Worm (Caenorhabditis elegans) whole organism, early embryonic: ENCODE data around the gene fbxb-13.
"Not testable (repeated sequence)": the region's sequence is repeated elsewhere in the genome, so short reads cannot be mapped to it uniquely, and the experiment has no call there.

Experiments
- B0310.2 ChIP-seq: sonication (generic microtip); optimal IDR thresholded peaks from 2 replicates; lab custom pipeline; 2016; ENCODE audit warnings: mild to moderate bottlenecking, missing genetic modification characterization, missing compliant biosample characterization
- F13C5.2 ChIP-seq: sonication (generic microtip); optimal IDR thresholded peaks from 2 replicates; lab custom pipeline; 2017; ENCODE audit warnings: mild to moderate bottlenecking, missing genetic modification characterization, inconsistent platforms, missing compliant biosample characterization
- aly-1 ChIP-seq: sonication (generic microtip); optimal IDR thresholded peaks from 2 replicates; lab custom pipeline; 2016; ENCODE audit warnings: missing genetic modification characterization, missing compliant biosample characterization
- ama-1 ChIP-seq: fragments of 150-350 bp; optimal IDR thresholded peaks from 2 replicates; lab custom pipeline; 2014
- ceh-13 ChIP-seq: fragments of 200-800 bp; sonication (Bioruptor generic); optimal IDR thresholded peaks from 2 replicates; lab custom pipeline; 2018; ENCODE audit warnings: mild to moderate bottlenecking, missing genetic modification characterization, missing compliant biosample characterization
- ceh-36 ChIP-seq: sonication (generic microtip); optimal IDR thresholded peaks from 2 replicates; lab custom pipeline; 2016; ENCODE audit warnings: missing genetic modification characterization, inconsistent platforms, missing compliant biosample characterization
- ets-7 ChIP-seq: sonication (generic microtip); optimal IDR thresholded peaks from 2 replicates; lab custom pipeline; 2016; ENCODE audit warnings: missing genotype, missing genetic modification characterization, missing compliant biosample characterization
- flt-1 ChIP-seq: fragments of 200-800 bp; sonication (Bioruptor generic); IDR thresholded peaks from 2 replicates; pipeline ENCODE4 v1.3.6; 2022; ENCODE audit warnings: missing genetic modification characterization, missing compliant biosample characterization
- hmbx-1 ChIP-seq: sonication (generic microtip); optimal IDR thresholded peaks from 2 replicates; lab custom pipeline; 2016; ENCODE audit warnings: mild to moderate bottlenecking, missing genetic modification characterization, missing compliant biosample characterization
- hmg-4 ChIP-seq: fragments of 200-800 bp; sonication (Bioruptor generic); optimal IDR thresholded peaks from 2 replicates; lab custom pipeline; 2018; ENCODE audit warnings: mild to moderate bottlenecking, missing genetic modification characterization, missing compliant biosample characterization
- hnd-1 ChIP-seq: sonication (generic microtip); optimal IDR thresholded peaks from 2 replicates; lab custom pipeline; 2016; ENCODE audit warnings: missing genetic modification characterization, missing compliant biosample characterization
- pes-1 ChIP-seq: fragments of 200-800 bp; sonication (Bioruptor generic); IDR thresholded peaks from 2 replicates; pipeline ENCODE4 v1.3.6; 2022; ENCODE audit warnings: missing genetic modification reagents, missing genetic modification characterization, missing compliant biosample characterization
- scrt-1 ChIP-seq: fragments of 200-800 bp; sonication (Bioruptor generic); IDR thresholded peaks from 2 replicates; pipeline ENCODE4 v1.3.6; 2022; ENCODE audit warnings: missing genetic modification characterization, missing compliant biosample characterization
- sea-1 ChIP-seq: fragments of 200-800 bp; sonication (Bioruptor generic); conservative IDR thresholded peaks from 2 replicates; pipeline ENCODE4 v1.3.6; 2022; ENCODE audit warnings: missing genetic modification characterization, missing compliant biosample characterization
- tbx-11 ChIP-seq: fragments of 200-800 bp; sonication (Bioruptor generic); IDR thresholded peaks from 2 replicates; pipeline ENCODE4 v1.3.6; 2022; ENCODE audit warnings: missing genetic modification characterization, missing compliant biosample characterization
- tbx-37 ChIP-seq: fragments of 200-800 bp; sonication (Bioruptor generic); conservative IDR thresholded peaks from 2 replicates; pipeline ENCODE4 v1.3.6; 2022; ENCODE audit warnings: missing genetic modification reagents, missing genetic modification characterization, missing compliant biosample characterization
- tra-4 ChIP-seq: sonication (generic microtip); optimal IDR thresholded peaks from 2 replicates; lab custom pipeline; 2017; ENCODE audit warnings: missing genetic modification characterization, missing compliant biosample characterization

Gene fbxb-13

DNA sequence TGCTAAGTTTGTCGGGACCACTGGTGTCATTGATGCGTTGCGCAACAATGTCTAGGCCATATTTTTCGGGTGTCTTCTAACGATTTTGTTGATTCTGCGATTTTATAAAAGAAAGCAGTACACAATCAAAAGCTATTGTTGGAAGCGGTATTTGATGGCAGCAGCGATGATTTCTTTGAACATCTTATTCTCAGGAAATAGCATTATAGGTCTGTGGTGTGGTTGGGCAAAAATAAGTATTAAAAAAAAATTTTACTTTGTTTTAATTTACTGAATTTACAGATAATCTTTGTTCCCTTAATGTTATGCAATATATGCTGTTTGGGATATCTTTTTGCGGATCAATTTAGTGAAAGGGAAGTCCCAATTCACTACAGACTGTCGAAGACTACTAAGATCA is 31.0 kb upstream of the fbxb-13 start, which contains the start of gene F36H5.10:
Gene F36H5.10 (plus strand): TSS at position 301 of the 400 bp plus-strand sequence.
- no peak for TF ChIP-seq pes-1 (GFP tag; lab: Robert Waterston, UW)

DNA sequence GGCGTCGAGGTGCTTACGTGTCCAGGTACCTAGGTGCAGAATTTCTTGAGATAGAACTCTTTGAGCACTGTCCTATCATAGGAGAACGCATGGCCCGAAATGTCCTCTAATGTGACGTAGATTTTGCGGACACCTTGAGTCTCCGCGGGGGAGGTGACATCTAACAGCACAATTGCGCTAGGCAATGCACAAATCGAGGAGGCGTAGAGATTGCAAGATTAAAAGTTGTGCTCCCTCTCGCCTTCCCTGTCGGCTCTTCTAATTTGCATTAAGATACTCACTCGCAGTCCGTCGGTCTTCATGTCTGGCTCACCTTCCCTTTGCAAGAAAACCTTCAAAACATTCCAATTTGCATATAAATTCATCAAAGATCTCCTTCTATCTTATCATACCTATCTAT is 28.5 kb upstream of the fbxb-13 start, which contains the start of gene F36H5.18:
Gene F36H5.18 (plus strand): TSS at position 301 of the 400 bp plus-strand sequence.
- TF ChIP-seq scrt-1 (GFP tag; lab: Robert Waterston, UW): no peak
- no peak for TF ChIP-seq tbx-11

DNA sequence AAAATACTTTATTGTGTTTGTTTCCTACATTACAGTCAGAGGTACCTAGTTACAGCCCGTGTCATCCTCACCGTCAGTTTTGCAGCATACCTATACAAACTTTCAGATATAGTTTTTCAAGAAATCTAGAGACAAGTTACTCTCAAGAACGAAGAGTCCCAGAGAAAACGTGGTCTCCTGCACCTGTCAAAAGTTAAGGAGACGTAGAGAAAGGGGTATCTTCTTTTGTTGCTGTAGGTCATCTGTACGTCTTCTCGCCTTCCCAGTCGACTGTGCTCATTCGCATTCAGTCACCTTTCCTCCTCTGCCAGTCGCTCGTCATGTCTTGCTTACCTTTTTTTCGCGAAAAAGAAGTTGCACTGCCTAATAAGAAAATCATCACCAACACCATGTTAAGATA is 26.5 kb upstream of the fbxb-13 start, which contains the start of gene F36H5.4:
Gene F36H5.4 (plus strand): TSS at position 301 of the 400 bp plus-strand sequence.
- TF ChIP-seq tbx-37 (GFP tag; lab: Robert Waterston, UW): no peak
- TF ChIP-seq B0310.2 (tag; lab: Kevin White, UChicago): no peak
- TF ChIP-seq flt-1 (GFP tag; lab: Robert Waterston, UW): no peak
- no peak for TF ChIP-seq tbx-11

DNA sequence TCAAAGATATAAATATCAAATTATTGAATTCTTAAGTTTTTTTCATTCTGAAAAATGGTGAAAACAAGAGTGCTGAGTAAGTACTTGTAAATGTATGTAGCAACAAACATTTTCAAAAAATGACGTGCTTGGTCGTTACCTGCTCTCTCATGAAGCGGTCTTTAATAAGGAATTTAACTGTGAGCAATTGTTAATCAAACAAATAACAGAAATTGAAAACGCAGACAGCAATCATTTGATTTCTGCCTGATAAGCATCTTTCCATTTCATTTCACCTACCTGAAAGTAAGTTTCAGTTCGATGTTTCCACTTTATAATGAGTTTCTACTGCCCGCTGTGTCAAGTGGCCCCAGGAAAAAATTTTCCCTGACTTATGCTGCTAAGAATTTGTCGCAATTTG is 25.0 kb upstream of the fbxb-13 start, which contains the start of gene math-28:
Gene math-28 (plus strand): TSS at position 301 of the 400 bp plus-strand sequence.
- TF ChIP-seq sea-1 (GFP tag; lab: Robert Waterston, UW): no peak

DNA sequence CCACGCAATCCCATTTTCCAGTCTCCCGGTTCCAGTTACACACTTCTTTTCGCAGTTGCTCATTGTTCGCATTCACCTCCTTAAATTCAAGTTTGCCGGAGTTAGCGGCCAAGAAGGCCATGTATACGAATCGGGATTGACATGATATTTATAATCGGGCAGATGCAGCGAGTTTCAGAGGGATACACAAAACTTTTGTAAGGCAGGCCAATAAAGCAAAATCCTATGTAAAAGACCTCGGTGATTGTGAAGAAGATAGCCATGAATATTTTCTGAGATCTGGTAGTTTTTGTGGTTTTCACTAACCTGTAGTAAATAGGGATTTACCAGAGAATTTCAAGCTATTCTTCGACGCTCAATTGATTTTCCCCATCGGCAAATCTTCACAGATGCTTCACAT is 21.4 kb upstream of the fbxb-13 start:
- no peak for TF ChIP-seq pes-1 (GFP tag; lab: Robert Waterston, UW)
- no peak for TF ChIP-seq flt-1 (GFP tag; lab: Robert Waterston, UW)
- TF ChIP-seq tra-4 (tag; lab: Kevin White, UChicago): no peak
- TF ChIP-seq sea-1 (GFP tag; lab: Robert Waterston, UW): no peak
- TF ChIP-seq tbx-37 (GFP tag; lab: Robert Waterston, UW): no peak
- no peak for TF ChIP-seq ceh-13 (GFP tag; lab: Kevin White, UChicago)

DNA sequence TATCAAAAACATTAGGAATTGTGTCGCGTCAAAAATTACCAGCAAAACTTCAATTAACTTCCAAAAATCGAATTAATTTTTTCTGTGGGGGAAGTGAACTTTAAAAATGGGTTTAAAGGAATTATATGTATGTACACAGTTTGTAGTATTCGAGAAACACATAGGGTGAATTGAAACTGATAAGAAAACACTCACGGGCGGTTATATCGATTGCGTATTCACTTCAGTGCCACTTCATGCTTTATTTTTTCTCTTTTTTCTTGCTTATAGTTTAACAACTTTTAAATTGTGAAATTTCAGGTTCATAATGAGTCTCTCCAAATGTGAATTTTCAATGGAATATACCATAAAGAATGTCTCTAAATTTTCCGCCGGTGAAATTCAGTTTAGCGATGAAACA is 16.7 kb upstream of the fbxb-13 start, which contains the start of gene math-26:
Gene math-26 (plus strand): TSS at position 301 of the 400 bp plus-strand sequence.
- TF ChIP-seq tra-4 (tag; lab: Kevin White, UChicago); aly-1; flt-1 (GFP tag; lab: Robert Waterston, UW): not testable (repeated sequence)

DNA sequence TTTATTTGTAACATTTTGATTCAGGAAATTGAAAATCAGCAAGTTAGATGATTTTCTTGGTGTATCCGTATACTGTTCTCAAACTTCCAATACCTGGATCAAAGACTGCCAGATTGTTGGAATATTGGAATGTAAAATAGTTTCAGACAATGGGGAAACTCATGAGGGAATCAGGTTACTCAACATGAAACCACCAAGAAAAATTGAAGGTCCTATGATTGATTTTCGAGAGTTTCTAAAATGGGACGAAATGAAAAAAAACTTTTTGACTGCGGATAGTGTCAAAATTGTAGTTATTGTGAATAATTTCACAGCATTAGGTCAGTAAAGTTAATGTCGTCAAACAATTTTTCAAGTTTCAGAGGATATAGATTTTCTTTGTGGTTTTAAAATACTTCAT is 16.3 kb upstream of the fbxb-13 start, which contains the start of gene math-3:
Gene math-3 (plus strand): TSS at position 301 of the 400 bp plus-strand sequence.
- no peak for TF ChIP-seq flt-1 (GFP tag; lab: Robert Waterston, UW)
- no peak for TF ChIP-seq hmbx-1
- TF ChIP-seq ama-1: no peak
- TF ChIP-seq ceh-36 (tag; lab: Kevin White, UChicago): no peak

DNA sequence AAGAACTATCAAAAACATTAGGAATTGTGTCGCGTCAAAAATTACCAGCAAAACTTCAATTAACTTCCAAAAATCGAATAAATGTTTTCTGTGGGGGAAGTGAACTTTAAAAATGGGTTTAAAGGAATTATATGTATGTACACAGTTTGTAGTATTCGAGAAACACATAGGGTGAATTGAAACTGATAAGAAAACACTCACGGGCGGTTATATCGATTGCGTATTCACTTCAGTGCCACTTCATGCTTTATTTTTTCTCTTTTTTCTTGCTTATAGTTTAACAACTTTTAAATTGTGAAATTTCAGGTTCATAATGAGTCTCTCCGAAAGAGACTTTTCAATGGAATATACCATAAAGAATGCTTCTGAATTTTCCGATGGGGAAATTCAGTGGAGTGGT is 12.8 kb upstream of the fbxb-13 start, which contains the start of gene F36H5.14:
Gene F36H5.14 (plus strand): TSS at position 301 of the 400 bp plus-strand sequence.
- not testable (repeated sequence) for TF ChIP-seq tbx-11; B0310.2 (tag; lab: Kevin White, UChicago); ama-1

DNA sequence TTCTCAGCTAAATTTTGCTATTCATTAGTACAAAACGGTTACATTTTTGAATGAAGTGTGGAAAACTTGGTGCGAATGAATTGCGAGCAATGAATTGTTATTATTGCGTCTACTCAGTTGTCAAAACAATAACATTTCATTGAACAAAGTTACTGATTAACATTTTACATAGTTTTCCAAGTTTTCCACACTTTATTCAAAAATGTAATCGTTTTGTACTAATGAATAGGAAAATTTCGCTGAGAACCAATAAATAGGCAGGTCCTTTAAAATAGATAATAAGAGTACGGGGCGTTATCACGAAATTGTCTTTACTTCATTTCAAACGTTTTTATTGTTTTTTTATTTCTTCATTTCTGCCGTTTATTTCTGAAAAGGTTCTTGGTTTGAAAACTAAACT is 5.6 kb upstream of the fbxb-13 start, which contains the start of gene math-4:
Gene math-4 (minus strand): TSS at position 101 of the 400 bp plus-strand sequence.
- TF ChIP-seq B0310.2 (tag; lab: Kevin White, UChicago) (no peak), hnd-1 (no peak), ets-7 (no peak), F13C5.2 (tag; lab: Kevin White, UChicago) (no peak), tbx-11 (no peak), flt-1 (GFP tag; lab: Robert Waterston, UW) (no peak), tra-4 (tag; lab: Kevin White, UChicago) (no peak), ceh-36 (tag; lab: Kevin White, UChicago) (no peak), tbx-37 (GFP tag; lab: Robert Waterston, UW) (no peak), aly-1 (no peak), ama-1 (no peak)

DNA sequence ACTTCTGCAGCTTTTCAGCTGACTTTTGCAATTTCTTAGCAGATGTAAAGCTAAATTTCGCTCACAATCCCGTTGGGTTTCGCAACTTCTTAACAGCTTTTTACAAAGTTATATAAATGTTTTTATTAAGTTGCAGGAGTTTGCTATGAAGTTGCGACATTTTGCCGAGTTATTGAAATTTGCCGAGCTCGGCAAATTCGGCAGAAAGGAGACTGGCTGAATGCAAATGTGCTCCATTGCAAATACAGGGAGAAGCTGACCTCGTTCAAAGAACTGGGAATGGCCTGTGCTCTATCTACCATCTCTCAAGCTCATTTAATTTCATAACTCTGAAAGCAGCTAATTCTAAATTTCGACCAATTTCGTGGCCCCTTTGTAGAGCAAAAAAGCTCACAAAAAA is 3.3 kb upstream of the fbxb-13 start, which contains the start of gene C08F1.11:
Gene C08F1.11 (minus strand): TSS at position 101 of the 400 bp plus-strand sequence.
- no peak for TF ChIP-seq hmbx-1
- TF ChIP-seq tbx-37 (GFP tag; lab: Robert Waterston, UW): no peak
- TF ChIP-seq flt-1 (GFP tag; lab: Robert Waterston, UW): no peak
- TF ChIP-seq tra-4 (tag; lab: Kevin White, UChicago): no peak
- TF ChIP-seq B0310.2 (tag; lab: Kevin White, UChicago): no peak
- TF ChIP-seq tbx-11: no peak
- no peak for TF ChIP-seq F13C5.2 (tag; lab: Kevin White, UChicago)
- no peak for TF ChIP-seq ets-7
- TF ChIP-seq hmg-4 (GFP tag; lab: Kevin White, UChicago): no peak
- TF ChIP-seq ama-1: no peak
- no peak for TF ChIP-seq sea-1 (GFP tag; lab: Robert Waterston, UW)
- no peak for TF ChIP-seq ceh-13 (GFP tag; lab: Kevin White, UChicago)
- no peak for TF ChIP-seq pes-1 (GFP tag; lab: Robert Waterston, UW)
- TF ChIP-seq hnd-1: no peak
- TF ChIP-seq scrt-1 (GFP tag; lab: Robert Waterston, UW): no peak
- TF ChIP-seq ceh-36 (tag; lab: Kevin White, UChicago): no peak
